In genomic region chr2L:18141471-18142345, dm6 we compare ENCODE assay signal across 1 fruit fly cellular context.
TF ChIP-seq lines count a peak whose summit lies in the region.

No protein-coding gene starts in this region.

TF ChIP-seq in whole organism, embryonic, 481 proteins besides CTCF, POLR2A, EP300 and RAD21 (continued from another document):
- TF ChIP-seq run (tag; optimal IDR thresholded peaks at IDR 0.05; lab: Kevin White, UChicago) (peak; percentile 53), Doc3 (GFP tag; IDR thresholded peaks at IDR 0.05; lab: Robert Waterston, UW; ENCODE audit: partially characterized antibody) (no peak), CG4730 (GFP tag; IDR thresholded peaks at IDR 0.05; lab: Robert Waterston, UW) (no peak), sens (GFP tag; lab: Kevin White, UChicago) (peak; percentile 90), CG16863 (GFP tag; optimal IDR thresholded peaks at IDR 0.05; lab: Kevin White, UChicago) (peak; percentile 56), CHES-1-like (GFP tag; optimal IDR thresholded peaks at IDR 0.05; lab: Kevin White, UChicago) (peak; percentile 39), CG7928 (GFP tag; optimal IDR thresholded peaks at IDR 0.05; lab: Kevin White, UChicago) (no peak), CG43689 (GFP tag; IDR thresholded peaks at IDR 0.05; lab: Robert Waterston, UW) (no peak), Fer2 (tag; optimal IDR thresholded peaks at IDR 0.05; lab: Kevin White, UChicago) (no peak), pita (GFP tag; optimal IDR thresholded peaks at IDR 0.05; lab: Kevin White, UChicago) (no peak), CG30020 (tag; optimal IDR thresholded peaks at IDR 0.05; lab: Kevin White, UChicago) (no peak), CG11695 (GFP tag; IDR thresholded peaks at IDR 0.05; lab: Robert Waterston, UW) (peak; percentile 60; the same call in 2 of the 3 replicates), croc (GFP tag; conservative IDR thresholded peaks at IDR 0.05; lab: Robert Waterston, UW) (no peak), Hmr (GFP tag; optimal IDR thresholded peaks at IDR 0.05; lab: Kevin White, UChicago) (peak; percentile 62), Nf-YA (GFP tag; IDR thresholded peaks at IDR 0.05; lab: Robert Waterston, UW) (no peak), HmgZ (tag; optimal IDR thresholded peaks at IDR 0.05; lab: Kevin White, UChicago) (peak; percentile 24), H2.0 (GFP tag; IDR thresholded peaks at IDR 0.05; lab: Robert Waterston, UW) (peak; percentile 33; the same call in 1 of the 2 replicates), Dfd (GFP tag; optimal IDR thresholded peaks at IDR 0.05; lab: Kevin White, UChicago) (peak in 1 of 2 experiments; percentile 4), Taf1 (GFP tag; IDR thresholded peaks at IDR 0.05; lab: Robert Waterston, UW) (no peak; the same call in 1 of the 2 replicates), Meics (GFP tag; optimal IDR thresholded peaks at IDR 0.05; lab: Kevin White, UChicago) (peak; percentile 70), aop (GFP tag; IDR thresholded peaks at IDR 0.05; lab: Robert Waterston, UW) (no peak), trh (GFP tag; optimal IDR thresholded peaks at IDR 0.05; lab: Kevin White, UChicago) (no peak), kah (GFP tag; optimal IDR thresholded peaks at IDR 0.05; lab: Kevin White, UChicago) (peak; percentile 57), CG17359 (tag; optimal IDR thresholded peaks at IDR 0.05; lab: Kevin White, UChicago) (peak; percentile 75), hkb (optimal IDR thresholded peaks at IDR 0.05; lab: Kevin White, UChicago) (no peak), hkb (GFP tag; IDR thresholded peaks at IDR 0.05; lab: Robert Waterston, UW) (no peak), CG32767 (GFP tag; IDR thresholded peaks at IDR 0.05; lab: Robert Waterston, UW) (peak; percentile 60; the same call in 1 of the 2 replicates), CG7786 (GFP tag; optimal IDR thresholded peaks at IDR 0.05; lab: Kevin White, UChicago) (peak; percentile 42), kni (GFP tag; optimal IDR thresholded peaks at IDR 0.05; lab: Kevin White, UChicago) (peak; percentile 20), Hmx (GFP tag; optimal IDR thresholded peaks at IDR 0.05; lab: Kevin White, UChicago) (no peak), ap (GFP tag; IDR thresholded peaks at IDR 0.05; lab: Robert Waterston, UW) (peak; percentile 48), peb (GFP tag; IDR thresholded peaks at IDR 0.05; lab: Robert Waterston, UW) (no peak), CG6175 (GFP tag; IDR thresholded peaks at IDR 0.05; lab: Robert Waterston, UW) (peak; percentile 70; the same call in 2 of the 3 replicates), CkIIα-i1 (GFP tag; IDR thresholded peaks at IDR 0.05; lab: Robert Waterston, UW) (no peak), CG11723 (GFP tag; optimal IDR thresholded peaks at IDR 0.05; lab: Kevin White, UChicago) (peak; percentile 46), bsh (GFP tag; optimal IDR thresholded peaks at IDR 0.05; lab: Kevin White, UChicago) (peak in 1 of 2 experiments; percentile 53), toy (GFP tag; IDR thresholded peaks at IDR 0.05; lab: Robert Waterston, UW) (no peak), CG2875 (GFP tag; optimal IDR thresholded peaks at IDR 0.05; lab: Kevin White, UChicago) (peak; percentile 54), Ets97D (GFP tag; optimal IDR thresholded peaks at IDR 0.05; lab: Kevin White, UChicago) (peak; percentile 10), slbo (GFP tag; IDR thresholded peaks at IDR 0.05; lab: Robert Waterston, UW) (peak; percentile 71), Oli (tag; optimal IDR thresholded peaks at IDR 0.05; lab: Kevin White, UChicago) (peak; percentile 72)
TF ChIP-seq in whole organism, embryonic: peak in this region for 295.
